Worm (Caenorhabditis elegans) whole organism, early embryonic: ENCODE results near the gene ddb-1.

Source experiments
- ama-1 ChIP-seq: fragments of 150-350 bp; optimal IDR thresholded peaks from 2 replicates; lab custom pipeline; 2014
- hmbx-1 ChIP-seq: sonication (generic microtip); optimal IDR thresholded peaks from 2 replicates; lab custom pipeline; 2016; ENCODE audit warnings: mild to moderate bottlenecking, missing genetic modification characterization, missing compliant biosample characterization
- pes-1 ChIP-seq: fragments of 200-800 bp; sonication (Bioruptor generic); IDR thresholded peaks from 2 replicates; pipeline ENCODE4 v1.3.6; 2022; ENCODE audit warnings: missing genetic modification reagents, missing genetic modification characterization, missing compliant biosample characterization
- tbx-11 ChIP-seq: fragments of 200-800 bp; sonication (Bioruptor generic); IDR thresholded peaks from 2 replicates; pipeline ENCODE4 v1.3.6; 2022; ENCODE audit warnings: missing genetic modification characterization, missing compliant biosample characterization
- tra-4 ChIP-seq: sonication (generic microtip); optimal IDR thresholded peaks from 2 replicates; lab custom pipeline; 2017; ENCODE audit warnings: missing genetic modification characterization, missing compliant biosample characterization

ce11 chrIV:12110339-12110738 is 10.6 kb downstream of the ddb-1 start, which contains the start of gene col-129:
- TF ChIP-seq tra-4 (tag; lab: Kevin White, UChicago) (no peak), ama-1 (no peak), hmbx-1 (no peak), tbx-11 (GFP tag; lab: Robert Waterston, UW) (no peak), pes-1 (GFP tag; lab: Robert Waterston, UW) (no peak)
